Worm (Caenorhabditis elegans): ENCODE measurements around the gene M60.7.
A peak's percentile ranks its signal among the peaks of the same experiment; 100 is the strongest.

M60.7 gene

ce11 chrX:8261125-8261684, at the start of gene M60.7:
Gene M60.7 (minus strand): TSS chrX:8261175.
- TF ChIP-seq rbr-2 (tag; optimal IDR thresholded peaks at IDR 0.05) = no peak
- TF ChIP-seq madf-5 (GFP tag; IDR thresholded peaks at IDR 0.05) = no peak
- TF ChIP-seq skn-1 (tag; optimal IDR thresholded peaks at IDR 0.05) = no peak
- TF ChIP-seq nhr-111 (GFP tag; optimal IDR thresholded peaks at IDR 0.05) = no peak
- TF ChIP-seq jun-1 (tag; optimal IDR thresholded peaks at IDR 0.05) = no peak
- TF ChIP-seq unc-130 (GFP tag; optimal IDR thresholded peaks at IDR 0.05) = no peak
- no peak for TF ChIP-seq aly-2 (tag; optimal IDR thresholded peaks at IDR 0.05)
- TF ChIP-seq unc-62 (GFP tag; optimal IDR thresholded peaks at IDR 0.05 in 1 of 2) = peak in 1 of 2 experiments; percentile 80
- no peak for TF ChIP-seq unc-62 (tag; optimal IDR thresholded peaks at IDR 0.05)
- TF ChIP-seq spr-3 (GFP tag; optimal IDR thresholded peaks at IDR 0.05) = no peak
- TF ChIP-seq set-16 (GFP tag; IDR thresholded peaks at IDR 0.05) = peak; percentile 61; the same call in 1 of the 2 replicates
- no peak for TF ChIP-seq fos-1 (tag; optimal IDR thresholded peaks at IDR 0.05)
- TF ChIP-seq ctbp-1 (GFP tag; IDR thresholded peaks at IDR 0.05) = no peak
- TF ChIP-seq attf-4 (tag; optimal IDR thresholded peaks at IDR 0.05) = no peak
- TF ChIP-seq hlh-11 (tag; optimal IDR thresholded peaks at IDR 0.05) = peak; percentile 52
- no peak for TF ChIP-seq T20F7.1 (GFP tag; optimal IDR thresholded peaks at IDR 0.05)
- no peak for TF ChIP-seq zfp-3 (GFP tag; conservative IDR thresholded peaks at IDR 0.05)
- no peak for TF ChIP-seq nhr-6 (tag; optimal IDR thresholded peaks at IDR 0.05)
- TF ChIP-seq ces-1 (GFP tag; optimal IDR thresholded peaks at IDR 0.05) = no peak
- no peak for TF ChIP-seq pqm-1 (tag; optimal IDR thresholded peaks at IDR 0.05)
- TF ChIP-seq mep-1 (tag; optimal IDR thresholded peaks at IDR 0.05) = no peak
- no peak for TF ChIP-seq F10B5.3 (tag; optimal IDR thresholded peaks at IDR 0.05)
- TF ChIP-seq tag-97 (GFP tag; IDR thresholded peaks at IDR 0.05) = no peak
- TF ChIP-seq lin-39 (tag; optimal IDR thresholded peaks at IDR 0.05) = no peak

ce11 chrX:8310747-8311146, 49.8 kb upstream of the M60.7 start:
- no peak for TF ChIP-seq nhr-6 (tag; optimal IDR thresholded peaks at IDR 0.05)
- TF ChIP-seq aha-1 (tag) = peak; percentile 78
- TF ChIP-seq rbr-2 (tag; optimal IDR thresholded peaks at IDR 0.05) = no peak
- no peak for TF ChIP-seq aly-2 (tag; optimal IDR thresholded peaks at IDR 0.05)

- TF ChIP-seq cey-2 (tag; optimal IDR thresholded peaks at IDR 0.05; ENCODE audit: borderline replicate concordance, insufficient read depth) (no peak), aha-1 (tag) (peak; percentile 79)
These were observed 47.5 kb upstream of the M60.7 start for ce11 chrX:8308491-8308890.

ce11 chrX:8307600-8307999, 46.6 kb upstream of the M60.7 start, which contains the start of gene R09F10.5:
Gene R09F10.5 (minus strand): TSS chrX:8307700.
- TF ChIP-seq lin-13 (GFP tag; optimal IDR thresholded peaks at IDR 0.05) = no peak

- TF ChIP-seq gei-8 (GFP tag; optimal IDR thresholded peaks at IDR 0.05) (no peak), nhr-28 (tag; optimal IDR thresholded peaks at IDR 0.05) (peak; percentile 8)
These were observed 41.8 kb upstream of the M60.7 start for ce11 chrX:8302803-8303202.

ce11 chrX:8302299-8302698, 41.3 kb upstream of the M60.7 start, which contains the start of gene inx-5:
Gene inx-5 (minus strand): TSS chrX:8302399.
- TF ChIP-seq ZK546.5 (tag; optimal IDR thresholded peaks at IDR 0.05) (no peak), nhr-28 (tag; optimal IDR thresholded peaks at IDR 0.05) (no peak), Y75B8A.6 (GFP tag; IDR thresholded peaks at IDR 0.05) (no peak), ceh-32 (tag; optimal IDR thresholded peaks at IDR 0.05; ENCODE audit: poor library complexity) (no peak), arid-1 (GFP tag; conservative IDR thresholded peaks at IDR 0.05) (no peak), hlh-30 (tag; optimal IDR thresholded peaks at IDR 0.05; ENCODE audit: insufficient read depth) (no peak), lsy-2 (tag; optimal IDR thresholded peaks at IDR 0.05) (no peak)
